Worm (Caenorhabditis elegans) whole organism, L1 larva: ENCODE results near the gene C08B6.6.

ENCODE experiments used
- C16A3.4 ChIP-seq: fragments of 150-350 bp; optimal IDR thresholded peaks from 2 replicates; lab custom pipeline; 2014; ENCODE audit warnings: missing biosample characterization, missing genetic modification characterization
- F16B12.6 ChIP-seq: fragments of 150-350 bp; optimal IDR thresholded peaks from 2 replicates; lab custom pipeline; 2014; ENCODE audit warnings: missing biosample characterization, missing genetic modification characterization
- Y116A8C.19 ChIP-seq: sonication (generic microtip); optimal IDR thresholded peaks from 2 replicates; lab custom pipeline; 2016; ENCODE audit warnings: missing compliant biosample characterization, missing genetic modification characterization, borderline replicate concordance
- aha-1 ChIP-seq: fragments of 150-350 bp; optimal IDR thresholded peaks from 2 replicates; lab custom pipeline; 2014; ENCODE audit warnings: missing biosample characterization, missing genetic modification characterization
- alr-1 ChIP-seq: fragments of 200-800 bp; sonication (Bioruptor generic); optimal IDR thresholded peaks from 2 replicates; lab custom pipeline; 2018; ENCODE audit warnings: borderline replicate concordance, mild to moderate bottlenecking, missing genetic modification characterization, missing compliant biosample characterization
- ama-1 ChIP-seq: fragments of 150-350 bp; optimal IDR thresholded peaks from 2 replicates; lab custom pipeline; 2014
- ceh-63 ChIP-seq: fragments of 200-800 bp; sonication (Bioruptor generic); optimal IDR thresholded peaks from 2 replicates; lab custom pipeline; 2018; ENCODE audit warnings: mild to moderate bottlenecking, missing genetic modification characterization, missing compliant biosample characterization
- ceh-8 ChIP-seq: fragments of 200-800 bp; sonication (Bioruptor generic); optimal IDR thresholded peaks from 2 replicates; lab custom pipeline; 2018; ENCODE audit warnings: mild to moderate bottlenecking, missing genetic modification characterization, moderate library complexity, missing compliant biosample characterization
- ceh-82 ChIP-seq, 3 experiments: fragments of 150-350 bp in 1 of 3; sonication (generic microtip) in 2 of 3; optimal IDR thresholded peaks; 2 replicates each; lab custom pipeline; 2014 to 2017; ENCODE audit warnings: missing biosample characterization in 3 of 3, missing genetic modification characterization in 3 of 3
- ceh-88 ChIP-seq: fragments of 200-800 bp; sonication (Bioruptor generic); IDR thresholded peaks from 2 replicates; pipeline ENCODE4 v1.3.6; 2022; ENCODE audit warnings: missing genetic modification characterization, missing compliant biosample characterization
- ceh-90 ChIP-seq: sonication (generic microtip); optimal IDR thresholded peaks from 2 replicates; lab custom pipeline; 2016; ENCODE audit warnings: missing genetic modification characterization, missing compliant biosample characterization
- efl-1 ChIP-seq, 4 experiments: fragments of 150-350 bp; optimal IDR thresholded peaks in 3 of 4; peaks in 1 of 4; 1 replicate in 1 of 4; 2 replicates in 3 of 4; lab custom pipeline; 2014; ENCODE audit warnings: missing biosample characterization in 2 of 4, missing genetic modification characterization in 2 of 4, missing genetic modification reagents in 2 of 4
- egl-13 ChIP-seq: sonication (generic microtip); optimal IDR thresholded peaks from 2 replicates; lab custom pipeline; 2016; ENCODE audit warnings: missing genotype, missing genetic modification reagents, missing genetic modification characterization, missing compliant biosample characterization
- fkh-4 ChIP-seq: sonication (generic microtip); optimal IDR thresholded peaks from 2 replicates; lab custom pipeline; 2016; ENCODE audit warnings: missing compliant biosample characterization, missing genetic modification characterization, borderline replicate concordance
- fkh-8 ChIP-seq: sonication (generic microtip); optimal IDR thresholded peaks from 2 replicates; lab custom pipeline; 2016; ENCODE audit warnings: mild to moderate bottlenecking, missing genetic modification characterization, missing compliant biosample characterization
- fos-1 ChIP-seq: fragments of 150-350 bp; optimal IDR thresholded peaks from 2 replicates; lab custom pipeline; 2014; ENCODE audit warnings: missing biosample characterization, missing genetic modification characterization
- grh-1 ChIP-seq: fragments of 200-800 bp; sonication (Bioruptor generic); IDR thresholded peaks from 2 replicates; pipeline ENCODE4 v1.3.6; 2022; ENCODE audit warnings: missing genetic modification reagents, missing genetic modification characterization, missing compliant biosample characterization
- hpl-2 ChIP-seq: fragments of 150-350 bp; optimal IDR thresholded peaks from 2 replicates; lab custom pipeline; 2014; ENCODE audit warnings: missing biosample characterization, missing genetic modification reagents, missing genetic modification characterization
- jun-1 ChIP-seq: fragments of 150-350 bp; optimal IDR thresholded peaks from 2 replicates; lab custom pipeline; 2014; ENCODE audit warnings: missing biosample characterization, missing genetic modification reagents, missing genetic modification characterization
- lin-13 ChIP-seq: fragments of 150-350 bp; optimal IDR thresholded peaks from 2 replicates; lab custom pipeline; 2014; ENCODE audit warnings: missing biosample characterization, missing genetic modification reagents, missing genetic modification characterization
- lin-14 ChIP-seq: fragments of 200-800 bp; sonication (Bioruptor generic); optimal IDR thresholded peaks from 2 replicates; lab custom pipeline; 2018; ENCODE audit warnings: mild to moderate bottlenecking, missing genetic modification characterization, moderate library complexity, missing compliant biosample characterization
- lin-15B ChIP-seq: fragments of 150-350 bp; sonication (generic microtip); optimal IDR thresholded peaks from 3 replicates; lab custom pipeline; 2014; ENCODE audit warnings: missing biosample characterization, missing genetic modification characterization
- lin-39 ChIP-seq: fragments of 150-350 bp; optimal IDR thresholded peaks from 2 replicates; lab custom pipeline; 2014; ENCODE audit warnings: missing biosample characterization, missing genetic modification reagents, missing genetic modification characterization
- lsy-2 ChIP-seq, 2 experiments: fragments of 150-350 bp; optimal IDR thresholded peaks; 2 replicates each; lab custom pipeline; 2014; ENCODE audit warnings: missing biosample characterization in 2 of 2, missing genetic modification characterization in 2 of 2
- mab-9 ChIP-seq: fragments of 200-800 bp; sonication (Bioruptor generic); IDR thresholded peaks from 2 replicates; pipeline ENCODE4 v1.3.6; 2022; ENCODE audit warnings: missing genetic modification reagents, missing genetic modification characterization, missing compliant biosample characterization
- mdl-1 ChIP-seq, 2 experiments: fragments of 150-350 bp; optimal IDR thresholded peaks; 2 replicates each; lab custom pipeline; 2014 to 2017; ENCODE audit warnings: missing biosample characterization in 2 of 2, missing genetic modification characterization in 2 of 2, inconsistent platforms in 1 of 2
- mep-1 ChIP-seq: fragments of 150-350 bp; optimal IDR thresholded peaks from 2 replicates; lab custom pipeline; 2014; ENCODE audit warnings: missing biosample characterization, missing genetic modification characterization
- nhr-12 ChIP-seq: sonication (generic microtip); optimal IDR thresholded peaks from 2 replicates; lab custom pipeline; 2017; ENCODE audit warnings: missing biosample characterization, missing genetic modification characterization
- nhr-19 ChIP-seq: fragments of 200-800 bp; sonication (Bioruptor generic); conservative IDR thresholded peaks from 2 replicates; pipeline ENCODE4 v1.3.6; 2022; ENCODE audit warnings: missing genetic modification characterization, missing compliant biosample characterization
- nhr-20 ChIP-seq: sonication (generic microtip); optimal IDR thresholded peaks from 2 replicates; lab custom pipeline; 2016; ENCODE audit warnings: mild to moderate bottlenecking, missing genetic modification characterization, missing compliant biosample characterization
- nhr-237 ChIP-seq: fragments of 150-350 bp; optimal IDR thresholded peaks from 2 replicates; lab custom pipeline; 2014; ENCODE audit warnings: missing biosample characterization, missing genetic modification characterization
- nhr-47 ChIP-seq: sonication (generic microtip); optimal IDR thresholded peaks from 2 replicates; lab custom pipeline; 2016; ENCODE audit warnings: mild to moderate bottlenecking, missing genetic modification characterization, moderate library complexity, missing compliant biosample characterization
- nhr-71 ChIP-seq: sonication (generic microtip); optimal IDR thresholded peaks from 2 replicates; lab custom pipeline; 2016; ENCODE audit warnings: mild to moderate bottlenecking, missing genetic modification characterization, moderate library complexity, missing compliant biosample characterization
- nhr-76 ChIP-seq: sonication (generic microtip); optimal IDR thresholded peaks from 2 replicates; lab custom pipeline; 2017; ENCODE audit warnings: missing biosample characterization, missing genetic modification characterization
- nhr-77 ChIP-seq: fragments of 150-350 bp; optimal IDR thresholded peaks from 2 replicates; lab custom pipeline; 2014; ENCODE audit warnings: missing biosample characterization, missing genetic modification characterization
- nhr-84 ChIP-seq: sonication (generic microtip); optimal IDR thresholded peaks from 2 replicates; lab custom pipeline; 2017; ENCODE audit warnings: missing biosample characterization, missing genetic modification characterization
- nhr-85 ChIP-seq: sonication (generic microtip); peaks from one replicate; lab custom pipeline; 2016; ENCODE audit warnings: missing genetic modification characterization, inconsistent platforms, missing compliant biosample characterization
- nhr-90 ChIP-seq: sonication (generic microtip); optimal IDR thresholded peaks from 2 replicates; lab custom pipeline; 2016; ENCODE audit warnings: mild to moderate bottlenecking, missing genetic modification characterization, missing compliant biosample characterization; ENCODE audit not compliant: poor library complexity
- pax-3 ChIP-seq: fragments of 200-800 bp; sonication (Bioruptor generic); optimal IDR thresholded peaks from 2 replicates; lab custom pipeline; 2018; ENCODE audit warnings: mild to moderate bottlenecking, missing genetic modification characterization, moderate library complexity, missing compliant biosample characterization
- rnt-1 ChIP-seq: sonication (generic microtip); optimal IDR thresholded peaks from 2 replicates; lab custom pipeline; 2016; ENCODE audit warnings: mild to moderate bottlenecking, missing genetic modification characterization, moderate library complexity, missing compliant biosample characterization
- snpc-4 ChIP-seq: fragments of 150-350 bp; optimal IDR thresholded peaks from 2 replicates; lab custom pipeline; 2014; ENCODE audit warnings: missing biosample characterization, missing genetic modification characterization
- snu-23 ChIP-seq: sonication (generic microtip); optimal IDR thresholded peaks from 2 replicates; lab custom pipeline; 2016; ENCODE audit warnings: missing genetic modification characterization, missing compliant biosample characterization
- swsn-7 ChIP-seq: sonication (generic microtip); optimal IDR thresholded peaks from 2 replicates; lab custom pipeline; 2016; ENCODE audit warnings: missing genetic modification characterization, missing compliant biosample characterization
- tbx-2 ChIP-seq: sonication (generic microtip); optimal IDR thresholded peaks from 2 replicates; lab custom pipeline; 2016; ENCODE audit warnings: missing genetic modification characterization, missing compliant biosample characterization
- unc-30 ChIP-seq: sonication (generic microtip); optimal IDR thresholded peaks from 2 replicates; lab custom pipeline; 2017; ENCODE audit warnings: missing biosample characterization, missing genetic modification characterization
- unc-62 ChIP-seq: fragments of 150-350 bp; optimal IDR thresholded peaks from 2 replicates; lab custom pipeline; 2014; ENCODE audit warnings: missing biosample characterization, missing genetic modification reagents, missing genetic modification characterization
- xbp-1 ChIP-seq: sonication (generic microtip); optimal IDR thresholded peaks from 2 replicates; lab custom pipeline; 2016; ENCODE audit warnings: missing genetic modification characterization, missing compliant biosample characterization
- zag-1 ChIP-seq: fragments of 150-350 bp; optimal IDR thresholded peaks from 2 replicates; lab custom pipeline; 2014; ENCODE audit warnings: missing biosample characterization, missing genetic modification characterization
- zip-4 ChIP-seq: fragments of 200-800 bp; sonication (Bioruptor generic); optimal IDR thresholded peaks from 2 replicates; lab custom pipeline; 2018; ENCODE audit warnings: mild to moderate bottlenecking, missing genetic modification characterization, moderate library complexity, missing compliant biosample characterization

The C08B6.6 gene

ce11 chrV:10134077-10134693 is 10.8 kb downstream of the C08B6.6 start, which contains the start of the genes C08B6.18, wdr-20 and C08B6.8 (continued):
- TF ChIP-seq zip-4 (no peak), grh-1 (GFP tag; lab: Robert Waterston, UW) (no peak), xbp-1 (tag; lab: Kevin White, UChicago) (no peak), mdl-1 (tag; optimal IDR thresholded peaks at IDR 0.05; lab: Kevin White, UChicago) (no peak), nhr-77 (no peak), aha-1 (tag; lab: Kevin White, UChicago) (no peak), nhr-47 (tag; lab: Kevin White, UChicago) (no peak), nhr-237 (tag; lab: Kevin White, UChicago) (no peak), Y116A8C.19 (no peak), swsn-7 (no peak), nhr-12 (tag; lab: Kevin White, UChicago) (no peak), mep-1 (tag; lab: Kevin White, UChicago) (no peak), nhr-85 (no peak), snu-23 (GFP tag; lab: Kevin White, UChicago) (peak; percentile 15), efl-1 (optimal IDR thresholded peaks at IDR 0.05; lab: Kevin White, UChicago) (peak; percentile 28 to 30), efl-1 (GFP tag; optimal IDR thresholded peaks at IDR 0.05 in 1 of 2; lab: Kevin White, UChicago) (peak; percentile 42 to 87), jun-1 (tag; lab: Kevin White, UChicago) (no peak), ceh-63 (no peak), tbx-2 (tag; lab: Kevin White, UChicago) (no peak), lin-15B (peak; percentile 65), nhr-90 (tag; lab: Kevin White, UChicago) (no peak), pax-3 (tag; lab: Kevin White, UChicago) (no peak), unc-30 (tag; lab: Kevin White, UChicago) (no peak), unc-62 (GFP tag; lab: Kevin White, UChicago) (no peak), fos-1 (no peak), hpl-2 (no peak), mab-9 (GFP tag; lab: Robert Waterston, UW) (no peak), snpc-4 (tag; lab: Kevin White, UChicago) (peak; percentile 61), zag-1 (tag; lab: Kevin White, UChicago) (no peak), nhr-19 (GFP tag; lab: Robert Waterston, UW) (no peak), ceh-88 (GFP tag; lab: Robert Waterston, UW) (no peak), nhr-20 (peak; percentile 4), nhr-76 (tag; lab: Kevin White, UChicago) (no peak)

DNA sequence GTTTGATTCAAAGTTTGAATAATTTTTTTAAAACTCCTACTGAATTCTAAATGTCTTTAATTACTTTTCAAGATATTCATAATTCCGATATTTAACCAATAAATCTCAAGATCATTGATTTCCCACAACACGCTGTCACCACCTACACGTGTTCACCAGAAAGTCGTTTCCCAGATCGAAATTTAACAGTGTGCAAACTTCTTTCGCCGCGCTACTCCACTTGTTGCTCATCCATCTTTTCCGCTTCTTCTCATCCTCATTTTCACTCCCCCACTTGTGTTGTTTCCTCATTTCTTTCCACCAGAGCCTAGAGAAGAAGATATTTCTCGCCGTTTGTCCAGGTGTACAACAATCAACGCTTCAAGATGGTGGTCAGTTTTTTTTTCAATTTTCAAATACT is 22.2 kb downstream of the C08B6.6 start, which contains the start of gene C51E3.9:
C51E3.9 (plus strand) TSS at position 301 of the 400 bp plus-strand sequence.
- no peak for TF ChIP-seq F16B12.6 (tag; lab: Kevin White, UChicago)
- TF ChIP-seq snpc-4 (tag; lab: Kevin White, UChicago) = no peak
- TF ChIP-seq nhr-84 (tag; lab: Kevin White, UChicago) = no peak
- no peak for TF ChIP-seq Y116A8C.19
- no peak for TF ChIP-seq lsy-2 (tag; optimal IDR thresholded peaks at IDR 0.05; lab: Kevin White, UChicago)
- peak; percentile 40 for TF ChIP-seq rnt-1 (tag; lab: Kevin White, UChicago)
- peak; percentile 61 for TF ChIP-seq lin-14 (GFP tag; lab: Kevin White, UChicago)
- TF ChIP-seq lin-39 (tag; lab: Kevin White, UChicago) = no peak
- TF ChIP-seq ama-1 (lab: Kevin White, UChicago) = no peak
- TF ChIP-seq ceh-90 (tag; lab: Kevin White, UChicago) = no peak
- TF ChIP-seq nhr-77 = no peak
- TF ChIP-seq egl-13 (tag; lab: Kevin White, UChicago) = no peak
- TF ChIP-seq lin-13 (GFP tag; lab: Kevin White, UChicago) = no peak
- no peak for TF ChIP-seq zip-4
- no peak for TF ChIP-seq ceh-8 (GFP tag; lab: Kevin White, UChicago)
- no peak for TF ChIP-seq fkh-4 (tag; lab: Kevin White, UChicago)
- no peak for TF ChIP-seq efl-1 (optimal IDR thresholded peaks at IDR 0.05; lab: Kevin White, UChicago)
- no peak for TF ChIP-seq efl-1 (GFP tag; optimal IDR thresholded peaks at IDR 0.05 in 1 of 2; lab: Kevin White, UChicago)
- no peak for TF ChIP-seq ceh-82 (tag; optimal IDR thresholded peaks at IDR 0.05; lab: Kevin White, UChicago)
- TF ChIP-seq nhr-20 = no peak
- TF ChIP-seq nhr-71 = peak; percentile 31
- no peak for TF ChIP-seq fkh-8 (tag; lab: Kevin White, UChicago)
- TF ChIP-seq mab-9 (GFP tag; lab: Robert Waterston, UW) = no peak
- TF ChIP-seq nhr-47 (tag; lab: Kevin White, UChicago) = no peak
- no peak for TF ChIP-seq alr-1
- TF ChIP-seq nhr-90 (tag; lab: Kevin White, UChicago) = no peak
- TF ChIP-seq C16A3.4 (tag; lab: Kevin White, UChicago) = no peak
